Worm (Caenorhabditis elegans) whole organism, L3 larva: ENCODE data around the gene M03D4.4.
A peak's percentile ranks its signal among the peaks of the same experiment; 100 is the strongest.

Experiments used
- R02D3.7 ChIP-seq: fragments of 150-350 bp; optimal IDR thresholded peaks from 2 replicates; lab custom pipeline; 2014; ENCODE audit warnings: missing biosample characterization, missing genetic modification characterization
- ZK546.5 ChIP-seq: sonication (generic microtip); optimal IDR thresholded peaks from 2 replicates; lab custom pipeline; 2017; ENCODE audit warnings: missing biosample characterization, missing genetic modification characterization
- aly-2 ChIP-seq: fragments of 150-350 bp; optimal IDR thresholded peaks from 2 replicates; lab custom pipeline; 2014; ENCODE audit warnings: missing biosample characterization, missing genetic modification characterization
- ceh-16 ChIP-seq: sonication (generic microtip); optimal IDR thresholded peaks from 2 replicates; lab custom pipeline; 2017; ENCODE audit warnings: missing biosample characterization, missing genetic modification characterization
- ceh-28 ChIP-seq: fragments of 150-350 bp; optimal IDR thresholded peaks from 2 replicates; lab custom pipeline; 2014; ENCODE audit warnings: missing biosample characterization, missing genetic modification reagents, missing genetic modification characterization
- daf-12 ChIP-seq: fragments of 150-350 bp; optimal IDR thresholded peaks from 2 replicates; lab custom pipeline; 2014; ENCODE audit warnings: missing biosample characterization, missing genetic modification reagents, missing genetic modification characterization
- egl-27 ChIP-seq: sonication (generic microtip); optimal IDR thresholded peaks from 4 replicates; lab custom pipeline; 2017; ENCODE audit warnings: missing biosample characterization, missing genetic modification reagents, missing genetic modification characterization
- egl-5 ChIP-seq: fragments of 150-350 bp; optimal IDR thresholded peaks from 2 replicates; lab custom pipeline; 2017; ENCODE audit warnings: missing biosample characterization, missing genetic modification reagents, missing genetic modification characterization, inconsistent platforms
- elt-2 ChIP-seq: sonication (generic microtip); optimal IDR thresholded peaks from 2 replicates; lab custom pipeline; 2016; ENCODE audit warnings: missing genetic modification reagents, mild to moderate bottlenecking, missing genetic modification characterization, missing compliant biosample characterization
- elt-3 ChIP-seq, 3 experiments: fragments of 150-350 bp in 1 of 3; sonication (generic microtip) in 2 of 3; optimal IDR thresholded peaks; 2 replicates in 2 of 3; 4 replicates in 1 of 3; lab custom pipeline; 2014 to 2017; ENCODE audit warnings: missing biosample characterization in 3 of 3, missing genetic modification characterization in 3 of 3
- eor-1 ChIP-seq, 2 experiments: fragments of 150-350 bp; optimal IDR thresholded peaks; 2 replicates each; lab custom pipeline; 2014 to 2018; ENCODE audit warnings: missing biosample characterization in 2 of 2, missing genetic modification characterization in 2 of 2
- fkh-10 ChIP-seq: sonication (generic microtip); optimal IDR thresholded peaks from 2 replicates; lab custom pipeline; 2017; ENCODE audit warnings: missing biosample characterization, missing genetic modification reagents, missing genetic modification characterization
- fkh-2 ChIP-seq: fragments of 150-350 bp; optimal IDR thresholded peaks from 2 replicates; lab custom pipeline; 2014; ENCODE audit warnings: missing biosample characterization, missing genetic modification reagents, missing genetic modification characterization
- hmg-11 ChIP-seq: sonication (generic microtip); optimal IDR thresholded peaks from 2 replicates; lab custom pipeline; 2016; ENCODE audit warnings: missing genetic modification characterization, missing compliant biosample characterization
- jun-1 ChIP-seq: fragments of 150-350 bp; optimal IDR thresholded peaks from 2 replicates; lab custom pipeline; 2014; ENCODE audit warnings: missing biosample characterization, missing genetic modification reagents, missing genetic modification characterization
- lin-15B ChIP-seq: fragments of 150-350 bp; optimal IDR thresholded peaks from 2 replicates; lab custom pipeline; 2014; ENCODE audit warnings: missing biosample characterization, missing genetic modification characterization
- lin-39 ChIP-seq: fragments of 150-350 bp; optimal IDR thresholded peaks from 2 replicates; lab custom pipeline; 2018; ENCODE audit warnings: missing biosample characterization, missing genetic modification reagents, missing genetic modification characterization
- mdl-1 ChIP-seq: fragments of 150-350 bp; optimal IDR thresholded peaks from 2 replicates; lab custom pipeline; 2014; ENCODE audit warnings: missing biosample characterization, missing genetic modification characterization
- nfya-1 ChIP-seq: sonication (generic microtip); optimal IDR thresholded peaks from 2 replicates; lab custom pipeline; 2017; ENCODE audit warnings: missing genetic modification characterization, mild to moderate bottlenecking, missing compliant biosample characterization, antibody characterized with exemption, moderate library complexity; ENCODE audit not compliant: insufficient read depth
- nhr-12 ChIP-seq: fragments of 150-350 bp; optimal IDR thresholded peaks from 2 replicates; lab custom pipeline; 2014; ENCODE audit warnings: missing biosample characterization, missing genetic modification characterization
- nhr-23 ChIP-seq: fragments of 150-350 bp; optimal IDR thresholded peaks from 2 replicates; lab custom pipeline; 2014; ENCODE audit warnings: missing biosample characterization, missing genetic modification reagents, missing genetic modification characterization
- nhr-237 ChIP-seq: fragments of 150-350 bp; optimal IDR thresholded peaks from 2 replicates; lab custom pipeline; 2014; ENCODE audit warnings: missing biosample characterization, missing genetic modification characterization
- nhr-25 ChIP-seq: sonication (generic microtip); optimal IDR thresholded peaks from 2 replicates; lab custom pipeline; 2017; ENCODE audit warnings: missing biosample characterization, missing genetic modification characterization
- nhr-28 ChIP-seq: fragments of 150-350 bp; optimal IDR thresholded peaks from 2 replicates; lab custom pipeline; 2014; ENCODE audit warnings: missing biosample characterization, missing genetic modification characterization
- nhr-43 ChIP-seq: sonication (generic microtip); optimal IDR thresholded peaks from 2 replicates; lab custom pipeline; 2016; ENCODE audit warnings: mild to moderate bottlenecking, missing genetic modification characterization, missing compliant biosample characterization; ENCODE audit not compliant: poor library complexity, severe bottlenecking
- nhr-67 ChIP-seq: fragments of 150-350 bp; optimal IDR thresholded peaks from 2 replicates; lab custom pipeline; 2014; ENCODE audit warnings: missing biosample characterization, missing genetic modification characterization
- nhr-76 ChIP-seq: fragments of 150-350 bp; sonication (generic microtip); optimal IDR thresholded peaks from 5 replicates; lab custom pipeline; 2014; ENCODE audit warnings: missing biosample characterization, missing genetic modification characterization
- nhr-77 ChIP-seq: fragments of 150-350 bp; optimal IDR thresholded peaks from 2 replicates; lab custom pipeline; 2014; ENCODE audit warnings: missing biosample characterization, missing genetic modification characterization
- pha-4 ChIP-seq: fragments of 150-350 bp; optimal IDR thresholded peaks from 2 replicates; lab custom pipeline; 2014; ENCODE audit warnings: missing biosample characterization, missing genetic modification reagents, missing genetic modification characterization
- sea-2 ChIP-seq: fragments of 150-350 bp; sonication (generic microtip); optimal IDR thresholded peaks from 4 replicates; lab custom pipeline; 2014; ENCODE audit warnings: missing biosample characterization, missing genetic modification reagents, missing genetic modification characterization
- skn-1 ChIP-seq: fragments of 150-350 bp; optimal IDR thresholded peaks from 2 replicates; lab custom pipeline; 2014; ENCODE audit warnings: missing biosample characterization, missing genetic modification characterization
- snpc-4 ChIP-seq: fragments of 150-350 bp; optimal IDR thresholded peaks from 2 replicates; lab custom pipeline; 2014; ENCODE audit warnings: missing biosample characterization, missing genetic modification characterization
- unc-62 ChIP-seq: fragments of 150-350 bp; sonication (generic microtip); optimal IDR thresholded peaks from 4 replicates; lab custom pipeline; 2014; ENCODE audit warnings: missing biosample characterization, missing genetic modification reagents, missing genetic modification characterization
- zag-1 ChIP-seq: fragments of 150-350 bp; optimal IDR thresholded peaks from 2 replicates; lab custom pipeline; 2014; ENCODE audit warnings: missing biosample characterization, missing genetic modification characterization
- ztf-4 ChIP-seq: fragments of 150-350 bp; optimal IDR thresholded peaks from 2 replicates; lab custom pipeline; 2014; ENCODE audit warnings: missing biosample characterization, missing genetic modification characterization

M03D4.4 gene

DNA sequence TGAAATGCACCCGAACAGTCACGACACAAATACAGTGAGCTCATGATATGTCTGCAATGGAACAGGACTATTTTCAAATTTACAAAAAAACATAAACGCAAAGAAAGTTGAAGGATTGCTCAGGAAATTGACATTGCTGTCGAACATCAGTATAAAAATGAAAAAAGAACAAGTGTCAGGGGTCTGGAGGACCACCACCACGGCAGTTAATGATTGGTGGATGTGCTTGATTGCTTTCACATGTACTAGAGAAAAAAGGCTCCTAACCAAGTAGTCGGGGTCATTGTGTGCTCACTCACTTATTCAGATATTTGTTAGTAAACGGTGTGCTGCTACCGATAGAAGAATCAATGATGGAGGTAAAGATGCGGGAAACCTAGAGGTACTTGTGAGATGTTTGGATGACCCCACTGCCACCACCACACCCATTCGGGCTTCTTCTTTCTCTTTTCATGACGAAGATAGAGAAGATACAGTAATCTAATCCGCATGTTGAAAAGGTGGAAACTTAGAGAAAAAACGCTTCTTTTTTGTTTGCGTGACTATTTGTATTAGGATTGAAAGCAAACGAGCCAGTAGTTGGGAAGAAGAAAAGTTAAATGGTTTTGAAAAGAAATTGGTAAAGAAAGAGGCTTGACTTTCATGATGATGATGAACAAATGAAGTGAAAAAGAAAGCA, at the start of gene M03D4.4:
Gene M03D4.4, minus strand, starts transcription at position 51 of the 679 bp plus-strand sequence.
- no peak for TF ChIP-seq ceh-28
- peak; percentile 77 for TF ChIP-seq pha-4 (tag; lab: Kevin White, UChicago)
- TF ChIP-seq eor-1 (tag; optimal IDR thresholded peaks at IDR 0.05; lab: Kevin White, UChicago) = no peak

ce11 chrIV:6172959-6173358, 45.9 kb upstream of the M03D4.4 start:
- TF ChIP-seq ztf-4 (tag; lab: Kevin White, UChicago) (no peak), fkh-10 (peak; percentile 9), aly-2 (tag; lab: Kevin White, UChicago) (no peak), elt-3 (tag; optimal IDR thresholded peaks at IDR 0.05; lab: Kevin White, UChicago) (no peak), mdl-1 (no peak)

- no peak for TF ChIP-seq lin-39 (tag; lab: Kevin White, UChicago)
- no peak for TF ChIP-seq eor-1 (tag; optimal IDR thresholded peaks at IDR 0.05; lab: Kevin White, UChicago)
- no peak for TF ChIP-seq nhr-76 (tag; lab: Kevin White, UChicago)
- TF ChIP-seq sea-2 (GFP tag; lab: Kevin White, UChicago) = no peak
- TF ChIP-seq nhr-43 = no peak
- no peak for TF ChIP-seq unc-62 (GFP tag; lab: Kevin White, UChicago)
- no peak for TF ChIP-seq nhr-77 (tag; lab: Kevin White, UChicago)
- TF ChIP-seq mdl-1 = no peak
- TF ChIP-seq nhr-23 (tag; lab: Kevin White, UChicago) = no peak
- no peak for TF ChIP-seq egl-27 (tag; lab: Kevin White, UChicago)
- no peak for TF ChIP-seq elt-3 (tag; optimal IDR thresholded peaks at IDR 0.05; lab: Kevin White, UChicago)
- TF ChIP-seq nfya-1 (tag; lab: Kevin White, UChicago) = no peak
- TF ChIP-seq daf-12 (tag; lab: Kevin White, UChicago) = no peak
Observed at ce11 chrIV:6165787-6166186, 38.7 kb upstream of the M03D4.4 start.

ce11 chrIV:6159616-6160015, 32.5 kb upstream of the M03D4.4 start:
- TF ChIP-seq nfya-1 (tag; lab: Kevin White, UChicago) (peak; percentile 65), jun-1 (tag; lab: Kevin White, UChicago) (no peak), nhr-76 (tag; lab: Kevin White, UChicago) (no peak)
- TF ChIP-seq, all 47 proteins: peak for 1

DNA sequence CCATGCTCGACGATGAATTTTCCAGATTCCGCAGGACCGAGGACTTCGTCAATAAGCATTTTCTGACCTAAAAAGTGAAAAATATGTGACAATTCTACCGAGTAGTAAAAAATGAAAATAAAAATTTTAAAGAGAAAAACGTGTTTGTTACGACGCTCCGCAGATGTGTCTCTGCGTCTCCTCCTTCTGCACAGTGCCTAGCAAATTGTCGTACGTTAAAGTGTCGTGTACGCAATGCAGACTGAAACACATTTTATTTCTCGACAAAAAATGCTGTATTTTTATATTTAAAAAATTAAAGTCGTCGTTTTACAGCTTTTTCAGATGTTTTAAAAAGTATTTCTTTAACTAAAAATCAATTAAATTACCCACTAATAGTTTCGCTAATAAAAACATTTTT, 29.7 kb upstream of the M03D4.4 start, which contains the start of gene C11D2.4:
Gene C11D2.4, minus strand, starts transcription at position 128 of the 400 bp plus-strand sequence.
- TF ChIP-seq nhr-25 (tag; lab: Kevin White, UChicago) (no peak), egl-5 (tag; lab: Kevin White, UChicago) (peak; percentile 6), nfya-1 (tag; lab: Kevin White, UChicago) (peak; percentile 54), zag-1 (no peak), fkh-2 (tag; lab: Kevin White, UChicago) (no peak), skn-1 (tag; lab: Kevin White, UChicago) (peak; percentile 49), aly-2 (tag; lab: Kevin White, UChicago) (no peak), nhr-28 (tag; lab: Kevin White, UChicago) (no peak), hmg-11 (tag; lab: Kevin White, UChicago) (peak; percentile 46), nhr-67 (tag; lab: Kevin White, UChicago) (no peak), pha-4 (tag; lab: Kevin White, UChicago) (peak; percentile 53), R02D3.7 (tag; lab: Kevin White, UChicago) (peak; percentile 13), lin-15B (tag; lab: Kevin White, UChicago) (peak; percentile 22), snpc-4 (tag; lab: Kevin White, UChicago) (peak; percentile 48)

- TF ChIP-seq nhr-77 (tag; lab: Kevin White, UChicago) = no peak
- no peak for TF ChIP-seq elt-3 (tag; optimal IDR thresholded peaks at IDR 0.05; lab: Kevin White, UChicago)
- no peak for TF ChIP-seq lin-15B (tag; lab: Kevin White, UChicago)
- TF ChIP-seq ZK546.5 (tag; lab: Kevin White, UChicago) = no peak
- no peak for TF ChIP-seq nhr-237 (tag; lab: Kevin White, UChicago)
- TF ChIP-seq nhr-12 (tag; lab: Kevin White, UChicago) = no peak
- no peak for TF ChIP-seq elt-2
- TF ChIP-seq nhr-28 (tag; lab: Kevin White, UChicago) = no peak
- TF ChIP-seq ceh-16 (tag; lab: Kevin White, UChicago) = no peak
- no peak for TF ChIP-seq aly-2 (tag; lab: Kevin White, UChicago)
Observed at ce11 chrIV:6155296-6155695, 28.2 kb upstream of the M03D4.4 start, which contains the start of gene C11D2.7. TSS of gene C11D2.7 (minus strand) at chrIV:6155396.
